Fruit fly (Drosophila melanogaster) whole organism, embryonic: ENCODE measurements around the gene Cdc7.
A peak's percentile ranks its signal among the peaks of the same experiment; 100 is the strongest.

Source experiments
- Awh ChIP-seq: fragments of 200-800 bp; sonication (Bioruptor generic); IDR thresholded peaks from 2 replicates; pipeline ENCODE4, ENCODE4 v1.3.6; 2022; ENCODE audit warnings: missing biosample characterization, missing genetic modification characterization
- Bgb ChIP-seq: fragments of 200-800 bp; sonication (Bioruptor generic); IDR thresholded peaks from 2 replicates; pipeline ENCODE4 v1.3.6; 2022; ENCODE audit warnings: missing biosample characterization, missing genetic modification characterization; ENCODE audit not compliant: partially characterized antibody
- BtbVII ChIP-seq: fragments of 200-800 bp; sonication (Bioruptor generic); optimal IDR thresholded peaks from 3 replicates; lab custom pipeline; 2017; ENCODE audit warnings: missing biosample characterization, mild to moderate bottlenecking, missing genetic modification characterization
- CG11093 ChIP-seq: fragments of 200-800 bp; sonication (Bioruptor generic); IDR thresholded peaks from 3 replicates; pipeline ENCODE4 v1.3.6; 2022; ENCODE audit warnings: missing biosample characterization, missing genetic modification characterization
- CG12236 ChIP-seq: fragments of 200-800 bp; sonication (Bioruptor generic); optimal IDR thresholded peaks from 2 replicates; lab custom pipeline; 2016; ENCODE audit warnings: missing biosample characterization, missing genetic modification characterization
- CG14441 ChIP-seq: fragments of 200-800 bp; sonication (Bioruptor generic); IDR thresholded peaks from 2 replicates; pipeline ENCODE4 v1.3.6; 2022; ENCODE audit warnings: missing biosample characterization, missing genetic modification characterization
- CG1529 ChIP-seq: fragments of 200-800 bp; sonication (Bioruptor generic); optimal IDR thresholded peaks from 3 replicates; lab custom pipeline; 2018; ENCODE audit warnings: missing biosample characterization, missing genetic modification characterization
- CG15479 ChIP-seq: fragments of 200-800 bp; sonication (Bioruptor generic); optimal IDR thresholded peaks from 3 replicates; lab custom pipeline; 2019; ENCODE audit warnings: missing biosample characterization, mild to moderate bottlenecking, missing genetic modification characterization, moderate library complexity
- CG17328 ChIP-seq: fragments of 200-800 bp; sonication (Bioruptor generic); IDR thresholded peaks from 2 replicates; pipeline ENCODE4 v1.3.6; 2022; ENCODE audit warnings: missing biosample characterization, missing genetic modification characterization
- CG17359 ChIP-seq: fragments of 200-800 bp; sonication (Bioruptor generic); optimal IDR thresholded peaks from 3 replicates; lab custom pipeline; 2018; ENCODE audit warnings: missing biosample characterization, mild to moderate bottlenecking, missing genetic modification characterization, moderate library complexity
- CG1832 ChIP-seq: fragments of 200-800 bp; sonication (Bioruptor generic); optimal IDR thresholded peaks from 2 replicates; lab custom pipeline; 2017; ENCODE audit warnings: missing biosample characterization, mild to moderate bottlenecking, missing genetic modification characterization, inconsistent platforms
- CG2875 ChIP-seq: fragments of 200-800 bp; sonication (Bioruptor generic); optimal IDR thresholded peaks from 2 replicates; lab custom pipeline; 2017; ENCODE audit warnings: missing biosample characterization, mild to moderate bottlenecking, missing genetic modification characterization, missing genetic modification reagents
- CG30403 ChIP-seq: fragments of 200-800 bp; sonication (Bioruptor generic); optimal IDR thresholded peaks from 3 replicates; lab custom pipeline; 2016; ENCODE audit warnings: missing biosample characterization, missing genetic modification characterization
- CG32767 ChIP-seq: fragments of 200-800 bp; sonication (Bioruptor generic); IDR thresholded peaks from 2 replicates; pipeline ENCODE4 v1.3.6; 2022; ENCODE audit warnings: missing biosample characterization, missing genetic modification characterization
- CG33557 ChIP-seq: fragments of 200-800 bp; sonication (Bioruptor generic); optimal IDR thresholded peaks from 2 replicates; lab custom pipeline; 2019; ENCODE audit warnings: missing biosample characterization, mild to moderate bottlenecking, missing genetic modification characterization, moderate library complexity
- CG8281 ChIP-seq: fragments of 200-800 bp; sonication (Bioruptor generic); optimal IDR thresholded peaks from 2 replicates; lab custom pipeline; 2018; ENCODE audit warnings: missing biosample characterization, mild to moderate bottlenecking, missing genetic modification characterization, moderate library complexity
- CG8290 ChIP-seq, 3 experiments: fragments of 200-800 bp; sonication (Bioruptor generic); optimal IDR thresholded peaks; 2 replicates each; lab custom pipeline; 2016 to 2019; ENCODE audit warnings: missing biosample characterization in 3 of 3, missing genetic modification characterization in 3 of 3, mild to moderate bottlenecking in 2 of 3, moderate library complexity in 1 of 3
- CG8765 ChIP-seq: fragments of 200-800 bp; sonication (Bioruptor generic); IDR thresholded peaks from 2 replicates; pipeline ENCODE4 v1.3.6; 2022; ENCODE audit warnings: missing biosample characterization, missing genetic modification characterization
- CG9727 ChIP-seq: fragments of 200-800 bp; sonication (Bioruptor generic); optimal IDR thresholded peaks from 3 replicates; lab custom pipeline; 2017; ENCODE audit warnings: missing biosample characterization, mild to moderate bottlenecking, missing genetic modification characterization
- Dad ChIP-seq: fragments of 200-800 bp; sonication (Bioruptor generic); optimal IDR thresholded peaks from 3 replicates; lab custom pipeline; 2016; ENCODE audit warnings: missing biosample characterization, missing genetic modification characterization
- Dbx ChIP-seq: fragments of 200-800 bp; sonication (Bioruptor generic); IDR thresholded peaks from 3 replicates; pipeline ENCODE4 v1.3.6; 2022; ENCODE audit warnings: missing biosample characterization, missing genetic modification characterization
- E2f2 ChIP-seq: fragments of 200-800 bp; sonication (Bioruptor generic); IDR thresholded peaks from 2 replicates; pipeline ENCODE4 v1.3.6; 2022; ENCODE audit warnings: missing biosample characterization, missing genetic modification characterization
- Fer2 ChIP-seq: fragments of 200-800 bp; sonication (Bioruptor generic); optimal IDR thresholded peaks from 2 replicates; lab custom pipeline; 2018; ENCODE audit warnings: missing biosample characterization, mild to moderate bottlenecking, missing genetic modification characterization, moderate library complexity
- HLH3B ChIP-seq: fragments of 200-800 bp; sonication (Bioruptor generic); IDR thresholded peaks from 2 replicates; pipeline ENCODE4 v1.3.6; 2022; ENCODE audit warnings: missing biosample characterization, missing genetic modification characterization
- Hr78 ChIP-seq, 2 experiments: fragments of 200-800 bp in 1 of 2; fragments of >200 bp in 1 of 2; sonication (Bioruptor generic) in 1 of 2; optimal IDR thresholded peaks; 2 replicates each; lab custom pipeline; 2017 to 2019; ENCODE audit warnings: missing biosample characterization in 2 of 2, missing genetic modification characterization in 2 of 2, mild to moderate bottlenecking in 1 of 2, moderate library complexity in 1 of 2
- Mad ChIP-seq: fragments of 200-800 bp; sonication (Bioruptor generic); optimal IDR thresholded peaks from 2 replicates; lab custom pipeline; 2016; ENCODE audit warnings: missing biosample characterization, missing genetic modification characterization
- NC2α ChIP-seq: fragments of 200-800 bp; sonication (Bioruptor generic); optimal IDR thresholded peaks from 2 replicates; lab custom pipeline; 2016; ENCODE audit warnings: missing biosample characterization, missing genetic modification characterization
- Optix ChIP-seq: fragments of 200-800 bp; sonication (Bioruptor generic); IDR thresholded peaks from 3 replicates; pipeline ENCODE4 v1.3.6; 2022; ENCODE audit warnings: missing biosample characterization, missing genetic modification characterization
- Sry-δ ChIP-seq: fragments of 200-800 bp; sonication (Bioruptor generic); optimal IDR thresholded peaks from 2 replicates; lab custom pipeline; 2016; ENCODE audit warnings: missing biosample characterization, missing genetic modification characterization
- Ssrp ChIP-seq: fragments of 200-800 bp; sonication (Bioruptor generic); optimal IDR thresholded peaks from 2 replicates; lab custom pipeline; 2018; ENCODE audit warnings: missing biosample characterization, mild to moderate bottlenecking, missing genetic modification characterization, moderate library complexity
- al ChIP-seq: fragments of 200-800 bp; sonication (Bioruptor generic); IDR thresholded peaks from 2 replicates; pipeline ENCODE4 v1.3.6; 2022; ENCODE audit warnings: missing biosample characterization, missing genetic modification characterization
- amos ChIP-seq: fragments of 200-800 bp; sonication (Bioruptor generic); IDR thresholded peaks from 2 replicates; pipeline ENCODE4 v1.3.6; 2022; ENCODE audit warnings: missing biosample characterization, missing genetic modification characterization; ENCODE audit not compliant: partially characterized antibody
- bsh ChIP-seq, 2 experiments: fragments of 200-800 bp; sonication (Bioruptor generic); optimal IDR thresholded peaks; 2 replicates each; lab custom pipeline; 2017 to 2018; ENCODE audit warnings: mild to moderate bottlenecking in 2 of 2, missing biosample characterization in 2 of 2, missing genetic modification characterization in 2 of 2, moderate library complexity in 1 of 2
- caup ChIP-seq: fragments of 200-800 bp; sonication (Bioruptor generic); optimal IDR thresholded peaks from 3 replicates; lab custom pipeline; 2017; ENCODE audit warnings: missing biosample characterization, mild to moderate bottlenecking, missing genetic modification characterization, moderate library complexity; ENCODE audit not compliant: severe bottlenecking
- chif ChIP-seq, 2 experiments: fragments of 200-800 bp; sonication (Bioruptor generic); optimal IDR thresholded peaks; 3 replicates each; lab custom pipeline; 2016; ENCODE audit warnings: missing biosample characterization in 2 of 2, missing genetic modification characterization in 2 of 2
- dmrt99B ChIP-seq: fragments of 200-800 bp; sonication (Bioruptor generic); optimal IDR thresholded peaks from 2 replicates; lab custom pipeline; 2018; ENCODE audit warnings: missing biosample characterization, mild to moderate bottlenecking, missing genetic modification characterization, moderate library complexity
- fd3F ChIP-seq: fragments of 200-800 bp; sonication (Bioruptor generic); optimal IDR thresholded peaks from 2 replicates; lab custom pipeline; 2018; ENCODE audit warnings: missing biosample characterization, mild to moderate bottlenecking, missing genetic modification characterization, moderate library complexity
- gro ChIP-seq: fragments of 200-800 bp; sonication (Bioruptor generic); optimal IDR thresholded peaks from 2 replicates; lab custom pipeline; 2016; ENCODE audit warnings: missing biosample characterization, missing genetic modification characterization
- gsb ChIP-seq: fragments of 200-800 bp; sonication (Bioruptor generic); IDR thresholded peaks from 2 replicates; pipeline ENCODE4 v1.3.6; 2022; ENCODE audit warnings: missing biosample characterization, missing genetic modification characterization
- hbn ChIP-seq: fragments of 200-800 bp; sonication (Bioruptor generic); IDR thresholded peaks from 2 replicates; pipeline ENCODE4 v1.3.6; 2022; ENCODE audit warnings: missing biosample characterization, missing genetic modification characterization; ENCODE audit not compliant: partially characterized antibody
- her ChIP-seq: fragments of 200-800 bp; sonication (Bioruptor generic); optimal IDR thresholded peaks from 2 replicates; lab custom pipeline; 2016; ENCODE audit warnings: missing biosample characterization, missing genetic modification characterization
- kni ChIP-seq: fragments of 200-800 bp; sonication (Bioruptor generic); optimal IDR thresholded peaks from 3 replicates; lab custom pipeline; 2017; ENCODE audit warnings: mild to moderate bottlenecking, missing biosample characterization, missing genetic modification reagents, missing genetic modification characterization
- lov ChIP-seq, 2 experiments: fragments of 200-800 bp in 1 of 2; fragments of >200 bp in 1 of 2; sonication (Bioruptor generic) in 1 of 2; IDR thresholded peaks in 1 of 2; optimal IDR thresholded peaks in 1 of 2; 2 replicates in 1 of 2; 3 replicates in 1 of 2; pipeline versions ENCODE4 v1.3.6 to Lab custom; 2017 to 2022; ENCODE audit warnings: missing biosample characterization in 1 of 2, missing genetic modification characterization in 1 of 2
- odd ChIP-seq: fragments of 200-800 bp; sonication (Bioruptor generic); optimal IDR thresholded peaks from 2 replicates; lab custom pipeline; 2017; ENCODE audit warnings: missing biosample characterization, mild to moderate bottlenecking, missing genetic modification characterization
- rib ChIP-seq: fragments of 200-800 bp; sonication (Bioruptor generic); IDR thresholded peaks from 2 replicates; pipeline ENCODE4 v1.3.6; 2022; ENCODE audit warnings: missing biosample characterization, missing genetic modification characterization
- shn ChIP-seq: fragments of 200-800 bp; sonication (Bioruptor generic); optimal IDR thresholded peaks from 3 replicates; lab custom pipeline; 2016; ENCODE audit warnings: missing biosample characterization, missing genetic modification characterization
- sr ChIP-seq: fragments of 200-800 bp; sonication (Bioruptor generic); IDR thresholded peaks from 3 replicates; pipeline ENCODE4 v1.3.6; 2022; ENCODE audit warnings: missing biosample characterization, missing genetic modification characterization
- wor ChIP-seq: fragments of 200-800 bp; sonication (Bioruptor generic); IDR thresholded peaks from 2 replicates; pipeline ENCODE4 v1.3.6; 2022; ENCODE audit warnings: missing biosample characterization, missing genetic modification characterization

The Cdc7 gene

dm6 chrX:6656023-6656594 is 1.8 kb downstream of the Cdc7 start (continued):
- peak; percentile 78 for TF ChIP-seq Mad
- peak; percentile 57 for TF ChIP-seq E2f2 (GFP tag; lab: Robert Waterston, UW)
- 0 out of 2 replicates have a peak, but pooled peaks have one; percentile 12 for TF ChIP-seq rib (GFP tag; lab: Robert Waterston, UW)
- peak; percentile 87 for TF ChIP-seq gro
- TF ChIP-seq shn, result peak; percentile 67
- TF ChIP-seq CG8290 (GFP tag; optimal IDR thresholded peaks at IDR 0.05; lab: Kevin White, UChicago), result peak; percentile 28
- peak in 1 of 2 experiments; percentile 77 for TF ChIP-seq CG8290 (tag; optimal IDR thresholded peaks at IDR 0.05; lab: Kevin White, UChicago)
- peak; percentile 39 for TF ChIP-seq kni (GFP tag; lab: Kevin White, UChicago)
- TF ChIP-seq CG12236 (GFP tag; lab: Kevin White, UChicago), result peak; percentile 68
- peak; percentile 71 for TF ChIP-seq wor (GFP tag; lab: Robert Waterston, UW)
- TF ChIP-seq hbn, result no peak
- peak; percentile 41 for TF ChIP-seq CG33557 (GFP tag; lab: Kevin White, UChicago)
- no peak for TF ChIP-seq Bgb (GFP tag; lab: Robert Waterston, UW)
- TF ChIP-seq dmrt99B, result peak; percentile 89
- TF ChIP-seq CG17328 (GFP tag; lab: Robert Waterston, UW), result peak; percentile 76
- TF ChIP-seq sr (GFP tag; lab: Robert Waterston, UW), result no peak
- peak; percentile 75 for TF ChIP-seq Dbx (GFP tag; lab: Robert Waterston, UW)
- peak; percentile 84 for TF ChIP-seq BtbVII (GFP tag; lab: Kevin White, UChicago)
- TF ChIP-seq gsb (GFP tag; lab: Robert Waterston, UW), result peak; percentile 45; the same call in 1 of the 2 replicates
- TF ChIP-seq CG17359, result peak; percentile 82
- TF ChIP-seq CG8281 (tag; lab: Kevin White, UChicago), result peak; percentile 51
- peak; percentile 78 for TF ChIP-seq fd3F
- TF ChIP-seq HLH3B (GFP tag; lab: Robert Waterston, UW), result peak; percentile 79
- peak; percentile 79 for TF ChIP-seq CG11093
- peak; percentile 74 for TF ChIP-seq Ssrp (tag; lab: Kevin White, UChicago)
- peak; percentile 73 to 75 for TF ChIP-seq bsh (GFP tag; optimal IDR thresholded peaks at IDR 0.05; lab: Kevin White, UChicago)
- TF ChIP-seq Optix (GFP tag; lab: Robert Waterston, UW), result peak; percentile 69
- TF ChIP-seq CG2875 (GFP tag; lab: Kevin White, UChicago), result peak; percentile 64
- peak; percentile 81 to 82 for TF ChIP-seq chif (GFP tag; optimal IDR thresholded peaks at IDR 0.05; lab: Kevin White, UChicago)
- TF ChIP-seq CG9727 (GFP tag; lab: Kevin White, UChicago), result peak; percentile 91
- peak; percentile 71 for TF ChIP-seq CG8765
- peak; percentile 85 for TF ChIP-seq caup
- TF ChIP-seq CG1529 (GFP tag; lab: Kevin White, UChicago), result peak; percentile 57
- peak; percentile 78 for TF ChIP-seq odd (GFP tag; lab: Kevin White, UChicago)
- peak; percentile 75 for TF ChIP-seq Dad (GFP tag; lab: Kevin White, UChicago)
- TF ChIP-seq CG1832, result no peak
- TF ChIP-seq CG32767 (GFP tag; lab: Robert Waterston, UW), result peak; percentile 68; the same call in 1 of the 2 replicates
- peak; percentile 70 for TF ChIP-seq her (GFP tag; lab: Kevin White, UChicago)
- TF ChIP-seq Hr78 (GFP tag; optimal IDR thresholded peaks at IDR 0.05; lab: Kevin White, UChicago), result peak in 1 of 2 experiments; percentile 50
- TF ChIP-seq CG30403 (GFP tag; lab: Kevin White, UChicago), result peak; percentile 87
- peak; percentile 34 for TF ChIP-seq NC2α (GFP tag; lab: Kevin White, UChicago)
- peak; percentile 49 for TF ChIP-seq Fer2 (tag; lab: Kevin White, UChicago)
- peak; percentile 82 for TF ChIP-seq CG14441
- peak; percentile 34 for TF ChIP-seq Sry-δ (GFP tag; lab: Kevin White, UChicago)
- TF ChIP-seq lov (optimal IDR thresholded peaks at IDR 0.05; lab: Kevin White, UChicago), result no peak
- TF ChIP-seq lov (GFP tag; IDR thresholded peaks at IDR 0.05; lab: Robert Waterston, UW), result 0 out of 3 replicates have a peak, but pooled peaks have one; percentile 45
- peak; percentile 57 for TF ChIP-seq Awh (GFP tag; lab: Robert Waterston, UW)
- no peak for TF ChIP-seq CG15479 (GFP tag; lab: Kevin White, UChicago)
- no peak for TF ChIP-seq amos (GFP tag; lab: Robert Waterston, UW)
- peak; percentile 71; the same call in 1 of the 2 replicates for TF ChIP-seq al (GFP tag; lab: Robert Waterston, UW)
